Worm (Caenorhabditis elegans) whole organism, young adult: ENCODE results near the gene D1053.2.

Source experiments
- C17E4.6 ChIP-seq: fragments of 200-800 bp; sonication (Bioruptor generic); IDR thresholded peaks from 2 replicates; pipeline ENCODE4 v1.3.6; 2022; ENCODE audit warnings: missing genetic modification reagents, missing genetic modification characterization, missing compliant biosample characterization
- F10E7.11 ChIP-seq: sonication (generic microtip); optimal IDR thresholded peaks from 2 replicates; lab custom pipeline; 2017; ENCODE audit warnings: mild to moderate bottlenecking, missing genetic modification characterization, moderate library complexity, missing compliant biosample characterization
- F49E8.2 ChIP-seq: sonication (generic microtip); optimal IDR thresholded peaks from 3 replicates; lab custom pipeline; 2017; ENCODE audit warnings: missing genetic modification characterization, mild to moderate bottlenecking, missing compliant biosample characterization, antibody characterized with exemption, moderate library complexity; ENCODE audit not compliant: insufficient read depth
- ama-1 ChIP-seq, 3 experiments: fragments of 150-350 bp in 1 of 3; sonication (generic microtip) in 2 of 3; optimal IDR thresholded peaks; 2 replicates each; lab custom pipeline; 2014 to 2018; ENCODE audit warnings: missing biosample characterization in 2 of 3, missing genetic modification characterization in 2 of 3, missing genetic modification reagents in 2 of 3
- him-1 ChIP-seq: sonication (generic microtip); optimal IDR thresholded peaks from 2 replicates; lab custom pipeline; 2016; ENCODE audit warnings: missing genotype, missing genetic modification reagents, missing genetic modification characterization, missing compliant biosample characterization
- lin-26 ChIP-seq: fragments of 200-800 bp; sonication (Bioruptor generic); IDR thresholded peaks from 2 replicates; pipeline ENCODE4 v1.3.6; 2022; ENCODE audit warnings: missing genetic modification reagents, missing genetic modification characterization, missing compliant biosample characterization
- rpc-1 ChIP-seq, 2 experiments: fragments of 150-350 bp in 1 of 2; sonication (generic microtip) in 1 of 2; optimal IDR thresholded peaks; 2 replicates each; lab custom pipeline; 2014 to 2018; ENCODE audit warnings: missing biosample characterization in 1 of 2, missing genetic modification characterization in 1 of 2, missing genetic modification reagents in 1 of 2, missing genotype in 1 of 2
- unc-62 ChIP-seq: fragments of 150-350 bp; optimal IDR thresholded peaks from 2 replicates; lab custom pipeline; 2014; ENCODE audit warnings: missing biosample characterization, missing genetic modification reagents, missing genetic modification characterization
- ztf-6 ChIP-seq: fragments of 200-800 bp; sonication (Bioruptor generic); IDR thresholded peaks from 2 replicates; pipeline ENCODE4 v1.3.6; 2022; ENCODE audit warnings: missing genetic modification reagents, missing genetic modification characterization, missing compliant biosample characterization

- TF ChIP-seq F49E8.2 (tag; lab: Kevin White, UChicago) (no peak), C17E4.6 (no peak), F10E7.11 (tag; lab: Kevin White, UChicago) (no peak), ama-1 (optimal IDR thresholded peaks at IDR 0.05; lab: Kevin White, UChicago) (no peak), ama-1 (GFP tag; optimal IDR thresholded peaks at IDR 0.05; lab: Kevin White, UChicago) (no peak), rpc-1 (optimal IDR thresholded peaks at IDR 0.05; lab: Kevin White, UChicago) (no peak), rpc-1 (tag; optimal IDR thresholded peaks at IDR 0.05; lab: Kevin White, UChicago) (no peak), ztf-6 (GFP tag; lab: Robert Waterston, UW) (no peak), unc-62 (no peak), lin-26 (no peak), him-1 (tag; lab: Kevin White, UChicago) (no peak)
These were observed 18.0 kb downstream of the D1053.2 start, which contains the start of gene C40H5.2 for ce11 chrX:11745821-11746485.
